Worm (Caenorhabditis elegans): ENCODE data around the gene T24C4.3.

Gene T24C4.3

ce11 chrIII:845485-845884, 26.8 kb downstream of the T24C4.3 start, which contains the start of gene K02F3.2 (continued):
- no peak for TF ChIP-seq nhr-111 (GFP tag; optimal IDR thresholded peaks at IDR 0.05)
- no peak for TF ChIP-seq jun-1 (tag; optimal IDR thresholded peaks at IDR 0.05)
- no peak for TF ChIP-seq Y75B8A.6 (GFP tag; IDR thresholded peaks at IDR 0.05)
- TF ChIP-seq mdl-1 (tag; optimal IDR thresholded peaks at IDR 0.05), result peak in 1 of 2 experiments; percentile 89
- TF ChIP-seq ceh-62 (tag; optimal IDR thresholded peaks at IDR 0.05), result no peak
- no peak for TF ChIP-seq fkh-10 (GFP tag; optimal IDR thresholded peaks at IDR 0.05)
- TF ChIP-seq lin-39 (tag; optimal IDR thresholded peaks at IDR 0.05), result no peak
- no peak for TF ChIP-seq gei-8 (GFP tag; optimal IDR thresholded peaks at IDR 0.05)
- peak; percentile 25 for TF ChIP-seq rbr-2 (tag; optimal IDR thresholded peaks at IDR 0.05)
- no peak for TF ChIP-seq unc-130 (GFP tag; optimal IDR thresholded peaks at IDR 0.05)
- no peak for TF ChIP-seq tra-1 (GFP tag; IDR thresholded peaks at IDR 0.05)
- TF ChIP-seq arid-1 (GFP tag; conservative IDR thresholded peaks at IDR 0.05), result no peak
- no peak for TF ChIP-seq nhr-6 (tag; optimal IDR thresholded peaks at IDR 0.05)
- no peak for TF ChIP-seq ceh-44 (GFP tag; IDR thresholded peaks at IDR 0.05)
- no peak for TF ChIP-seq set-16 (GFP tag; IDR thresholded peaks at IDR 0.05)
- TF ChIP-seq ceh-20 (GFP tag; IDR thresholded peaks at IDR 0.05), result no peak
- no peak for TF ChIP-seq fos-1 (tag; optimal IDR thresholded peaks at IDR 0.05)
- TF ChIP-seq daf-8 (GFP tag; IDR thresholded peaks at IDR 0.05), result no peak
- TF ChIP-seq zfp-2 (tag; optimal IDR thresholded peaks at IDR 0.05), result no peak
- no peak for TF ChIP-seq mxl-2 (GFP tag; conservative IDR thresholded peaks at IDR 0.05)
- no peak for TF ChIP-seq snpc-4 (tag; optimal IDR thresholded peaks at IDR 0.05)
- TF ChIP-seq dmd-6 (GFP tag; IDR thresholded peaks at IDR 0.05), result peak; percentile 72
- TF ChIP-seq nhr-102 (tag; optimal IDR thresholded peaks at IDR 0.05), result peak; percentile 42
- TF ChIP-seq lin-15B (tag; optimal IDR thresholded peaks at IDR 0.05), result no peak
- TF ChIP-seq pha-4 (GFP tag; IDR thresholded peaks at IDR 0.05), result no peak
- no peak for TF ChIP-seq pha-4 (tag; optimal IDR thresholded peaks at IDR 0.05)
- no peak for TF ChIP-seq unc-39 (tag; optimal IDR thresholded peaks at IDR 0.05)
- TF ChIP-seq Y48G9A.11 (GFP tag; IDR thresholded peaks at IDR 0.05), result no peak
- no peak for TF ChIP-seq ZK337.2 (GFP tag; IDR thresholded peaks at IDR 0.05)
- TF ChIP-seq skn-1 (tag; optimal IDR thresholded peaks at IDR 0.05), result no peak
- TF ChIP-seq dve-1 (tag; optimal IDR thresholded peaks at IDR 0.05; ENCODE audit: insufficient read depth), result peak; percentile 82
- TF ChIP-seq madf-5 (GFP tag; IDR thresholded peaks at IDR 0.05), result no peak
- TF ChIP-seq Y105C5A.15 (GFP tag; IDR thresholded peaks at IDR 0.05), result no peak
- no peak for TF ChIP-seq madf-9 (GFP tag; conservative IDR thresholded peaks at IDR 0.05)
- TF ChIP-seq hmg-1.1 (GFP tag; IDR thresholded peaks at IDR 0.05), result no peak
- TF ChIP-seq lir-3 (tag; optimal IDR thresholded peaks at IDR 0.05), result no peak
- TF ChIP-seq nhr-11 (tag; optimal IDR thresholded peaks at IDR 0.05), result peak; percentile 37
- TF ChIP-seq ceh-82 (tag; optimal IDR thresholded peaks at IDR 0.05), result no peak
- TF ChIP-seq lin-29 (GFP tag; IDR thresholded peaks at IDR 0.05), result no peak
- peak; percentile 95 for TF ChIP-seq lin-38 (GFP tag; IDR thresholded peaks at IDR 0.05)
- TF ChIP-seq zag-1 (tag; optimal IDR thresholded peaks at IDR 0.05), result no peak
- TF ChIP-seq duxl-1 (tag; optimal IDR thresholded peaks at IDR 0.05; ENCODE audit: poor library complexity), result peak; percentile 17
- no peak for TF ChIP-seq zip-11 (GFP tag; IDR thresholded peaks at IDR 0.05)
- TF ChIP-seq ztf-7 (tag; optimal IDR thresholded peaks at IDR 0.05), result peak; percentile 29
- no peak for TF ChIP-seq D1046.2 (GFP tag; IDR thresholded peaks at IDR 0.05)
- TF ChIP-seq ZK546.5 (tag; optimal IDR thresholded peaks at IDR 0.05), result no peak
- TF ChIP-seq egl-27 (tag; optimal IDR thresholded peaks at IDR 0.05), result no peak
- TF ChIP-seq nhr-76 (tag; optimal IDR thresholded peaks at IDR 0.05), result no peak
- TF ChIP-seq egl-43 (GFP tag; IDR thresholded peaks at IDR 0.05), result no peak
- TF ChIP-seq T20F7.1 (GFP tag; optimal IDR thresholded peaks at IDR 0.05), result peak; percentile 58
- no peak for TF ChIP-seq nhr-25 (tag; optimal IDR thresholded peaks at IDR 0.05; ENCODE audit: borderline replicate concordance, insufficient read depth)
- TF ChIP-seq mep-1 (tag; optimal IDR thresholded peaks at IDR 0.05), result peak; percentile 56
- TF ChIP-seq ceh-28 (tag; optimal IDR thresholded peaks at IDR 0.05), result no peak
